Fruit fly (Drosophila melanogaster) whole organism: ENCODE results near the gene CG42495.

Source experiments
- CG8478 ChIP-seq: fragments of >200 bp; optimal IDR thresholded peaks from 2 replicates; lab custom pipeline; 2018; ENCODE audit warnings: inconsistent platforms
- Dll ChIP-seq: fragments of >200 bp; optimal IDR thresholded peaks from 2 replicates; lab custom pipeline; 2017
- pan ChIP-seq: fragments of >200 bp; optimal IDR thresholded peaks from 2 replicates; lab custom pipeline; 2017
- psq ChIP-seq: fragments of >200 bp; optimal IDR thresholded peaks from 2 replicates; lab custom pipeline; 2017

dm6 chr3L:18669874-18670273 lies 2.7 kb downstream of the CG42495 start:
- TF ChIP-seq Dll (no peak), pan (no peak), psq (lab: Kevin White, UChicago) (no peak), CG8478 (lab: Kevin White, UChicago) (no peak)
